Worm (Caenorhabditis elegans) whole organism, L4/young adult: ENCODE data around the gene H37A05.4.

ENCODE experiments used
- W03F9.2 ChIP-seq: fragments of 150-350 bp; optimal IDR thresholded peaks from 2 replicates; lab custom pipeline; 2014; ENCODE audit warnings: missing biosample characterization, missing genetic modification characterization
- dao-5 ChIP-seq: sonication (generic microtip); optimal IDR thresholded peaks from 2 replicates; lab custom pipeline; 2016; ENCODE audit warnings: missing genotype, missing genetic modification characterization, moderate library complexity, missing compliant biosample characterization
- him-1 ChIP-seq: sonication (generic microtip); optimal IDR thresholded peaks from 2 replicates; lab custom pipeline; 2016; ENCODE audit warnings: missing genotype, missing genetic modification reagents, missing genetic modification characterization, missing compliant biosample characterization

- TF ChIP-seq dao-5 (tag; lab: Kevin White, UChicago) (no peak), W03F9.2 (tag; lab: Kevin White, UChicago) (no peak), him-1 (tag; lab: Kevin White, UChicago) (no peak)
Measured at ce11 chrV:13657841-13658338, 8.3 kb upstream of the H37A05.4 start.
